Worm (Caenorhabditis elegans) whole organism, L1 larva: ENCODE measurements around the gene aly-3.
A peak's percentile ranks its signal among the peaks of the same experiment; 100 is the strongest.

ENCODE experiments used
- C16A3.4 ChIP-seq: fragments of 150-350 bp; optimal IDR thresholded peaks from 2 replicates; lab custom pipeline; 2014; ENCODE audit warnings: missing biosample characterization, missing genetic modification characterization
- C34B4.2 ChIP-seq: sonication (generic microtip); optimal IDR thresholded peaks from 2 replicates; lab custom pipeline; 2017; ENCODE audit warnings: mild to moderate bottlenecking, missing genetic modification characterization, missing compliant biosample characterization
- aly-2 ChIP-seq: fragments of 150-350 bp; optimal IDR thresholded peaks from 2 replicates; lab custom pipeline; 2014; ENCODE audit warnings: missing biosample characterization, missing genetic modification characterization
- blmp-1 ChIP-seq: fragments of 150-350 bp; optimal IDR thresholded peaks from 2 replicates; lab custom pipeline; 2014; ENCODE audit warnings: missing biosample characterization, missing genetic modification characterization
- ceh-63 ChIP-seq: fragments of 200-800 bp; sonication (Bioruptor generic); optimal IDR thresholded peaks from 2 replicates; lab custom pipeline; 2018; ENCODE audit warnings: mild to moderate bottlenecking, missing genetic modification characterization, missing compliant biosample characterization
- ceh-88 ChIP-seq: fragments of 200-800 bp; sonication (Bioruptor generic); IDR thresholded peaks from 2 replicates; pipeline ENCODE4 v1.3.6; 2022; ENCODE audit warnings: missing genetic modification characterization, missing compliant biosample characterization
- ces-1 ChIP-seq: fragments of 150-350 bp; optimal IDR thresholded peaks from 2 replicates; lab custom pipeline; 2014; ENCODE audit warnings: missing biosample characterization, missing genetic modification reagents, missing genetic modification characterization
- dpl-1 ChIP-seq, 3 experiments: fragments of 150-350 bp in 2 of 3; sonication (generic microtip) in 1 of 3; optimal IDR thresholded peaks; 2 replicates each; lab custom pipeline; 2014 to 2017; ENCODE audit warnings: missing biosample characterization in 3 of 3, missing genetic modification characterization in 3 of 3, missing genetic modification reagents in 3 of 3
- dsc-1 ChIP-seq: sonication (generic microtip); optimal IDR thresholded peaks from 2 replicates; lab custom pipeline; 2016; ENCODE audit warnings: mild to moderate bottlenecking, missing genetic modification characterization, missing compliant biosample characterization
- efl-1 ChIP-seq, 4 experiments: fragments of 150-350 bp; optimal IDR thresholded peaks in 3 of 4; peaks in 1 of 4; 1 replicate in 1 of 4; 2 replicates in 3 of 4; lab custom pipeline; 2014; ENCODE audit warnings: missing biosample characterization in 2 of 4, missing genetic modification characterization in 2 of 4, missing genetic modification reagents in 2 of 4
- egl-27 ChIP-seq, 2 experiments: fragments of 150-350 bp in 1 of 2; sonication (generic microtip); optimal IDR thresholded peaks; 3 replicates each; lab custom pipeline; 2017 to 2018; ENCODE audit warnings: missing biosample characterization in 2 of 2, missing genetic modification characterization in 2 of 2, missing genetic modification reagents in 2 of 2
- hpl-2 ChIP-seq: fragments of 150-350 bp; optimal IDR thresholded peaks from 2 replicates; lab custom pipeline; 2014; ENCODE audit warnings: missing biosample characterization, missing genetic modification reagents, missing genetic modification characterization
- irx-1 ChIP-seq: sonication (generic microtip); optimal IDR thresholded peaks from 2 replicates; lab custom pipeline; 2016; ENCODE audit warnings: missing genetic modification characterization, missing compliant biosample characterization
- lin-14 ChIP-seq: fragments of 200-800 bp; sonication (Bioruptor generic); optimal IDR thresholded peaks from 2 replicates; lab custom pipeline; 2018; ENCODE audit warnings: mild to moderate bottlenecking, missing genetic modification characterization, moderate library complexity, missing compliant biosample characterization
- lir-3 ChIP-seq: sonication (generic microtip); optimal IDR thresholded peaks from 2 replicates; lab custom pipeline; 2016; ENCODE audit warnings: mild to moderate bottlenecking, missing genetic modification characterization, moderate library complexity, missing compliant biosample characterization; ENCODE audit not compliant: poor library complexity
- lsy-2 ChIP-seq, 2 experiments: fragments of 150-350 bp; optimal IDR thresholded peaks; 2 replicates each; lab custom pipeline; 2014; ENCODE audit warnings: missing biosample characterization in 2 of 2, missing genetic modification characterization in 2 of 2
- mef-2 ChIP-seq: fragments of 150-350 bp; optimal IDR thresholded peaks from 2 replicates; lab custom pipeline; 2014; ENCODE audit warnings: missing biosample characterization, missing genetic modification characterization
- nhr-19 ChIP-seq: fragments of 200-800 bp; sonication (Bioruptor generic); conservative IDR thresholded peaks from 2 replicates; pipeline ENCODE4 v1.3.6; 2022; ENCODE audit warnings: missing genetic modification characterization, missing compliant biosample characterization
- nhr-237 ChIP-seq: fragments of 150-350 bp; optimal IDR thresholded peaks from 2 replicates; lab custom pipeline; 2014; ENCODE audit warnings: missing biosample characterization, missing genetic modification characterization
- nhr-71 ChIP-seq: sonication (generic microtip); optimal IDR thresholded peaks from 2 replicates; lab custom pipeline; 2016; ENCODE audit warnings: mild to moderate bottlenecking, missing genetic modification characterization, moderate library complexity, missing compliant biosample characterization
- nhr-76 ChIP-seq: sonication (generic microtip); optimal IDR thresholded peaks from 2 replicates; lab custom pipeline; 2017; ENCODE audit warnings: missing biosample characterization, missing genetic modification characterization
- pqm-1 ChIP-seq: sonication (generic microtip); optimal IDR thresholded peaks from 3 replicates; lab custom pipeline; 2017; ENCODE audit warnings: missing biosample characterization, missing genetic modification characterization
- rnt-1 ChIP-seq: sonication (generic microtip); optimal IDR thresholded peaks from 2 replicates; lab custom pipeline; 2016; ENCODE audit warnings: mild to moderate bottlenecking, missing genetic modification characterization, moderate library complexity, missing compliant biosample characterization
- skn-1 ChIP-seq: fragments of 150-350 bp; optimal IDR thresholded peaks from 2 replicates; lab custom pipeline; 2014; ENCODE audit warnings: missing biosample characterization, missing genetic modification characterization
- snpc-4 ChIP-seq: fragments of 150-350 bp; optimal IDR thresholded peaks from 2 replicates; lab custom pipeline; 2014; ENCODE audit warnings: missing biosample characterization, missing genetic modification characterization
- sox-4 ChIP-seq: sonication (generic microtip); optimal IDR thresholded peaks from 2 replicates; lab custom pipeline; 2016; ENCODE audit warnings: missing genetic modification characterization, missing compliant biosample characterization
- sup-37 ChIP-seq: fragments of 200-800 bp; sonication (Bioruptor generic); optimal IDR thresholded peaks from 2 replicates; lab custom pipeline; 2018; ENCODE audit warnings: mild to moderate bottlenecking, missing genetic modification characterization, missing compliant biosample characterization
- swsn-7 ChIP-seq: sonication (generic microtip); optimal IDR thresholded peaks from 2 replicates; lab custom pipeline; 2016; ENCODE audit warnings: missing genetic modification characterization, missing compliant biosample characterization
- tlp-1 ChIP-seq: fragments of 150-350 bp; optimal IDR thresholded peaks from 2 replicates; lab custom pipeline; 2014; ENCODE audit warnings: missing biosample characterization, missing genetic modification characterization
- unc-130 ChIP-seq: fragments of 150-350 bp; optimal IDR thresholded peaks from 2 replicates; lab custom pipeline; 2017; ENCODE audit warnings: missing biosample characterization, missing genetic modification characterization, inconsistent platforms
- unc-30 ChIP-seq: sonication (generic microtip); optimal IDR thresholded peaks from 2 replicates; lab custom pipeline; 2017; ENCODE audit warnings: missing biosample characterization, missing genetic modification characterization

Gene aly-3

DNA sequence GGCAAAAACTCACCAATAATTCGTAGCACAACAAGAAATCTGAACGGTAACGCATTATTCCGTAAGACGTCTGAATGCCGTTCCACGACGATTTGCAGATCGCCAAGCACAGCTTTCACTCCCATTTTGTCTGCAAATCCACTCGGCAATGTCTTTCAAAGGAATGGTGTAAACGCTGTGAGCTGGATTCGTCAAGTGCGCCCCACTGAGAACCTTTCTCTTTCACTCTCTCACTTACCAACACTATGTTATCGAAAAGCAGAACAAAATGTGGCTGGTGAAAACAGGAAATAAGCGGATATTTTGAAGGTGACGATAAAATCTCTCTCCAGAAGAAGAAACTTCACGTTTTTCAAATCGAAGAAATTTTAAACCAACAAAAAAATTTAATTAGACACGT lies 34.2 kb upstream of the aly-3 start (continued):
- peak; percentile 43 for TF ChIP-seq nhr-71 (tag; lab: Kevin White, UChicago)
- TF ChIP-seq lir-3 = no peak
- TF ChIP-seq, all 84 proteins: peak for 16

DNA sequence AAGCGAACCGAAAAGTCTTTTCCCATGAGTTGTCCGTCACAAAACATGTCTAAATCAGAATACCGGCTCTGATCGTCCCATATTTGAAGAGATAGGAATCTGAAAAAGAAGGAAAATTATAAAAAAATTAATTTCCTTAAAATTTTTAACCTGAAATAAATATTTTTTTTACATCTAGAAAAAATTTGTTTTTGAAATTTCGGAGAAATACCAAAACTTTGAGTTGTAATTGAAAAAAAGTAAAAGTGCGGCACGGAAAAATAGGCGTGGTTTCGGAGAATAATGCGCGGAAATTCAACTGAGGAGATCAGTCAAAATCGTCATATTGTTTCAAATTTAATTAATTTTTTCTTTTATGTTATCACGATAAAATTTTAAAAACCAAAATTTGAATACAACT lies 33.5 kb upstream of the aly-3 start, which contains the start of gene F11A10.6:
Gene F11A10.6, minus strand, starts transcription at position 101 of the 400 bp plus-strand sequence.
- TF ChIP-seq blmp-1 (peak; percentile 27), pqm-1 (tag; lab: Kevin White, UChicago) (no peak)

DNA sequence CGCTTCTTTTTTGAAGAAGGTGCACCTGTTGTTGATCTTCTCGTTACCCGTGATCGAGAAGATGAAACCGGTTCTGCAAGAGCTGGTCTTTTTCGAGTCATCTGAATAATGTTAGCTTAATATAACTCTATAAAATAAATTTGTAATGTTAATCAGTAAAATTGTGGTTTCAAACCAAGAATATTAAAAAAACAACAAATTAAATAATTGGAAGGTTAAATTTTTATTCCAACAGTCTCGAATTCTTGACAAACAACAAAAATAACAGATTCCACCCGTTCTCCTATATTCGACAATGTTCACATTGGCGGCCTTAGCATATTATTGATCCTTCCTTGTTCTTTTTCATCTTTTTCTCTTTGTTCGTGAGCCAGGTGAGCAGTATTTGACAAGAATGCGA lies 31.0 kb upstream of the aly-3 start, which contains the start of gene mig-32:
Gene mig-32, minus strand, starts transcription at position 101 of the 400 bp plus-strand sequence.
- TF ChIP-seq aly-2 (tag; lab: Kevin White, UChicago) (no peak), unc-130 (tag; lab: Kevin White, UChicago) (no peak), rnt-1 (tag; lab: Kevin White, UChicago) (no peak), C34B4.2 (tag; lab: Kevin White, UChicago) (no peak), swsn-7 (no peak), nhr-237 (tag; lab: Kevin White, UChicago) (no peak), ceh-63 (no peak), egl-27 (tag; optimal IDR thresholded peaks at IDR 0.05; lab: Kevin White, UChicago) (no peak), mef-2 (tag; lab: Kevin White, UChicago) (no peak), ces-1 (GFP tag; lab: Kevin White, UChicago) (no peak), tlp-1 (no peak), lin-14 (no peak), sup-37 (GFP tag; lab: Kevin White, UChicago) (no peak), hpl-2 (GFP tag; lab: Kevin White, UChicago) (no peak), C16A3.4 (tag; lab: Kevin White, UChicago) (no peak), unc-30 (tag; lab: Kevin White, UChicago) (no peak)
- TF ChIP-seq, all 84 proteins: peak for 0

DNA sequence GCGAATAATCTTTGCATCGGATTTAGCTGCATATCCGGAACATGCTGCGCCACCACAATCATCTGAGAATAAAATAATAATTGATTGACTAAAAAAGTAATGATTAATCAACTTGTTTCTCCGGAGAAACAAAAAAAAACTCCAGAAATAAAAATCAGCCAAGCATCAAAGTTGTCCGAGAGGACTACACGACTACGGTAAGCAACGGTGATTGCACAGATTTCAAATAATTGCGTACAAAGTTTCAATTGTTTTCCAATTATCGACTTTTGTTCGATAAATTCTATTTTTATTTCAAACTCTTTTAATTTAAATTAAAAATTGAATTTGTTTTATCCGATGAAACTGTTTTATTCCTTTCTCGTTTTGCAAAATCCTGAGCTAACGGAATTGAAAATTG lies 29.7 kb upstream of the aly-3 start, which contains the start of gene cpsf-4:
Gene cpsf-4, minus strand, starts transcription at position 62 of the 400 bp plus-strand sequence.
- peak in 1 of 2 experiments; percentile 6 for TF ChIP-seq efl-1 (optimal IDR thresholded peaks at IDR 0.05; lab: Kevin White, UChicago)
- no peak for TF ChIP-seq efl-1 (GFP tag; optimal IDR thresholded peaks at IDR 0.05 in 1 of 2; lab: Kevin White, UChicago)
- TF ChIP-seq lsy-2 (tag; optimal IDR thresholded peaks at IDR 0.05; lab: Kevin White, UChicago) = peak; percentile 21 to 77
- no peak for TF ChIP-seq nhr-19 (GFP tag; lab: Robert Waterston, UW)
- TF ChIP-seq ces-1 (GFP tag; lab: Kevin White, UChicago) = no peak

DNA sequence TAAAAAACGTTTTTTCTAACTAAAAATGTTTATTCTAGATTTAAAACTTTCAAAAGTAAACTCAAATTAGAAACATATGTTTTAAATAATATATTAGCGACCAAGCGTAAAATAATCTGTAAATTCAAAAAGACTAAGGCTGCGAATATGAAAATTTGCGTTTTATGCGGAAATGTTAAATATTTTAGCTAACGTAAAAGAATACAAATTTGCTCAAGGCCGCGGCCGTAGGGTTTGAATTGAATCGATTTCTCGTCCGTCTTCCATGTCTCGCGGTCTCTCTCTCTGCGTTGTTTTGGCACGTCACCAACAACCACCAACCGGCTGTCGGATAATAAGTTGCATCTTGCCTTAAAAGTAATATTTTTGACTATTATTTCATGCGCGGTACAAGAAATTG lies 29.3 kb upstream of the aly-3 start, which contains the start of gene F11A10.5:
Gene F11A10.5, plus strand, starts transcription at position 301 of the 400 bp plus-strand sequence.
- TF ChIP-seq dpl-1 (GFP tag; optimal IDR thresholded peaks at IDR 0.05; lab: Kevin White, UChicago) (peak in 1 of 3 experiments; percentile 14), skn-1 (no peak), efl-1 (optimal IDR thresholded peaks at IDR 0.05; lab: Kevin White, UChicago) (peak in 1 of 2 experiments; percentile 2), efl-1 (GFP tag; optimal IDR thresholded peaks at IDR 0.05 in 1 of 2; lab: Kevin White, UChicago) (no peak)

DNA sequence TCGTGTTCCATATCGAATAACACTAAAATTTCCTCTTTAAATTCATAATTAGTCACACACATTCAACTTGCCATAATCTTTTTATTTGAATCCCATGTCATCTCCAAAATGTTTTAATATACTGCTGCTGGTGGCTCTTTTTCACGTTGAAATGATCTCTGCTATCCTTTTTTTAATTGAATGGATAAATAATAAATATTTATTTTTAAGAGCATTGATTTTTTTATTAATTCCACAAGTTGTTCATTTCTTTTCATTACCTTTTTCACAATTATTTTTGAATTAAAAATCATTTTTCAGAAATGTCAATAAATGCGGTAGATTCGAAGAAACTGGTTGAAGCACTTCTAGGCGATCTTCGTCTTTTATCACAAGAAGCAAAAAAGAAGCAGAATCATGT lies 26.6 kb upstream of the aly-3 start, which contains the start of gene mon-2:
Gene mon-2, plus strand, starts transcription at position 301 of the 400 bp plus-strand sequence.
- no peak for TF ChIP-seq ceh-88 (GFP tag; lab: Robert Waterston, UW)
- no peak for TF ChIP-seq snpc-4 (tag; lab: Kevin White, UChicago)
- TF ChIP-seq C16A3.4 (tag; lab: Kevin White, UChicago) = no peak
- no peak for TF ChIP-seq lin-14
- TF ChIP-seq sox-4 (tag; lab: Kevin White, UChicago) = no peak
- no peak for TF ChIP-seq irx-1 (tag; lab: Kevin White, UChicago)
- no peak for TF ChIP-seq dsc-1 (tag; lab: Kevin White, UChicago)
- TF ChIP-seq sup-37 (GFP tag; lab: Kevin White, UChicago) = no peak
- no peak for TF ChIP-seq nhr-76 (tag; lab: Kevin White, UChicago)
